Fruit fly (Drosophila melanogaster): ENCODE data around the gene CG10341.

DNA sequence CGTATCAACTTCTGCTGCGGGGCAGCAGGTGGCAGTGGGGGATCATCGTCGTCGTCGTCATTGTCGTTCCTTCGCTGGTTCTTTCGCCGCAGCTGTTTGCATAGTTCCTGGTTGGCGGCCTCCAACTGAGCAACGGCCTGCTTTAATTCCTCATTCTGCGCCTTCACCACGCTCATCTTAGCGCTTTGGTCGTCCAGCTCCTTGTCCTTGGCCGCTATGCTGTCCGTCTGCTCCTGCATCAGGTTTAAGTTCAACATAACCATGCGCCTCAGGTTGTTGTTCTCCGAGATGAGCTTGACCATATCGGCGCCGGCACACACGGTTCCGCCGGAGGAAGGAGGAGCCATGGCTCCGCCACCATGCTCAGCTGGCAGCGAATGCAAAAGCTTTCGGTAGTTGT, 10.7 kb upstream of the CG10341 start:
- TF ChIP-seq Ets98B (GFP tag; IDR thresholded peaks at IDR 0.05) (no peak), EcR (GFP tag; optimal IDR thresholded peaks at IDR 0.05) (no peak)

Measured in whole organism, pupa.